Worm (Caenorhabditis elegans): ENCODE results near the gene Y59E1A.4.

- TF ChIP-seq lin-39 (tag; optimal IDR thresholded peaks at IDR 0.05) (no peak), ces-1 (GFP tag; optimal IDR thresholded peaks at IDR 0.05) (no peak), elt-2 (tag; optimal IDR thresholded peaks at IDR 0.05) (no peak)
Measured at ce11 chrX:1981654-1982053, 41.9 kb upstream of the Y59E1A.4 start.
